Fruit fly (Drosophila melanogaster) whole organism, pupa: ENCODE results near the gene Cubn.
A peak's percentile ranks its signal among the peaks of the same experiment; 100 is the strongest.

Experiments used
- CG12605 ChIP-seq: fragments of 200-800 bp; sonication (Bioruptor generic); IDR thresholded peaks from 2 replicates; pipeline ENCODE4 v1.3.6; 2022; ENCODE audit warnings: missing biosample characterization, missing genetic modification characterization
- CG13204 ChIP-seq: fragments of 200-800 bp; sonication (Bioruptor generic); optimal IDR thresholded peaks from 2 replicates; lab custom pipeline; 2018; ENCODE audit warnings: missing biosample characterization, mild to moderate bottlenecking, missing genetic modification characterization, moderate library complexity
- CG14655 ChIP-seq: fragments of 200-800 bp; sonication (Bioruptor generic); optimal IDR thresholded peaks from 3 replicates; lab custom pipeline; 2017; ENCODE audit warnings: mild to moderate bottlenecking, missing biosample characterization, missing genetic modification reagents, missing genetic modification characterization
- CG15710 ChIP-seq: fragments of 200-800 bp; sonication (Bioruptor generic); optimal IDR thresholded peaks from 2 replicates; lab custom pipeline; 2018; ENCODE audit warnings: missing biosample characterization, mild to moderate bottlenecking, missing genetic modification characterization, moderate library complexity
- CG4496 ChIP-seq: fragments of 200-800 bp; sonication (Bioruptor generic); IDR thresholded peaks from 3 replicates; pipeline ENCODE4 v1.3.6; 2022; ENCODE audit warnings: missing biosample characterization, missing genetic modification characterization
- D1 ChIP-seq: fragments of 200-800 bp; sonication (Bioruptor generic); optimal IDR thresholded peaks from 2 replicates; lab custom pipeline; 2018; ENCODE audit warnings: missing biosample characterization, mild to moderate bottlenecking, missing genetic modification characterization, moderate library complexity
- EcR ChIP-seq: fragments of 200-800 bp; sonication (Bioruptor generic); optimal IDR thresholded peaks from 3 replicates; lab custom pipeline; 2019; ENCODE audit warnings: missing biosample characterization, missing genetic modification characterization, mild to moderate bottlenecking, moderate library complexity, missing genetic modification reagents
- Pif1A ChIP-seq: fragments of 200-800 bp; sonication (Bioruptor generic); optimal IDR thresholded peaks from 3 replicates; lab custom pipeline; 2016; ENCODE audit warnings: missing biosample characterization, missing genetic modification characterization
- Pif1B ChIP-seq: fragments of 200-800 bp; sonication (Bioruptor generic); optimal IDR thresholded peaks from 3 replicates; lab custom pipeline; 2016; ENCODE audit warnings: missing biosample characterization, missing genetic modification characterization
- fd96Ca ChIP-seq: fragments of 200-800 bp; sonication (Bioruptor generic); IDR thresholded peaks from 3 replicates; pipeline ENCODE4 v1.3.6; 2022; ENCODE audit warnings: missing biosample characterization, missing genetic modification characterization
- gl ChIP-seq: fragments of 200-800 bp; sonication (Bioruptor generic); optimal IDR thresholded peaks from 2 replicates; lab custom pipeline; 2018; ENCODE audit warnings: missing biosample characterization, mild to moderate bottlenecking, missing genetic modification characterization
- rn ChIP-seq: fragments of 200-800 bp; sonication (Bioruptor generic); IDR thresholded peaks from 2 replicates; pipeline ENCODE4 v1.3.6; 2022; ENCODE audit warnings: missing biosample characterization, missing genetic modification characterization

DNA sequence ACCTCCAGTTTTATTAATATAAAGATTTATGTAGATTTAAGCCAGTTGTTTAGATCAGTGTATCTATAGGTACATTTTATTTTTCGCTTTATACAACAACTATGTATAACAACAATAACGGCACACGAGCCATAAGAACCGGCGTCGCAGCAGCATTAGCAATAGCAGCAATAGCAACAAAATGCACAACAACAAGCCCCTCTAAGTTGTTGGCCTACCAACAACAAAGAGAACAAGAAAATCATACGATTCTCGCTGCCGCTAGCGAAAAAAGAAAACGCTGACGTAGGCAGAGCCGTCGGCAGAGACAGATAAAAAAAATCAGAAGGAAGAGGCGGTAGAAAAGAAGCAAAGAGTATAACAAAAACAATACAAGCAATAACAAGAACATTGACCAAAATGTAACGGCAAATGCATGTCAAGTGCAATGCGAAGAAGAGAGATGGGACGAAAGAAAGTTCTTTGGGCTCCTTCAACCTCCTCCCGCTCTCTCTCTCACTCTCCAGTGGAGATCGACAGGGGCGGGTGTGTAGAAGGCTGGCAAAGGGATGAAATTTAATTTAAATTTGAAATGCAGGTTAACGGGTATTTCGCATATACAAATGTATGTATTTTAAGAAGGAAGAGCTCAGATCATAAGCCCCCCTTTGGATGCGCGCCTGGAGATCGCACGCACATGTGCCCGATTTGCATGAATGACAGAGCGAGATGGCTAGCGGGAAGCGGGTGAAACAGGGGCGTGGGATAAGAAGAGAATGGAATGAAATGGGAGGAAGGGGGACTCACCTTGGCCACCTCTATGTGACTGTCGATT lies 7.8 kb upstream of the Cubn start:
- TF ChIP-seq EcR (peak; percentile 83), Pif1A (GFP tag; lab: Kevin White, UChicago) (peak; percentile 99), gl (tag; lab: Kevin White, UChicago) (peak; percentile 97), D1 (tag; lab: Kevin White, UChicago) (peak; percentile 94), rn (GFP tag; lab: Robert Waterston, UW) (peak; percentile 97), CG14655 (peak; percentile 99), CG4496 (GFP tag; lab: Robert Waterston, UW) (peak; percentile 99), CG15710 (tag; lab: Kevin White, UChicago) (peak; percentile 99), fd96Ca (GFP tag; lab: Robert Waterston, UW) (peak; percentile 99), CG12605 (GFP tag; lab: Robert Waterston, UW) (peak; percentile 97), CG13204 (peak; percentile 94), Pif1B (GFP tag; lab: Kevin White, UChicago) (peak; percentile 99)
